Fruit fly (Drosophila melanogaster) whole organism, prepupa: ENCODE measurements around the gene CG1737.

ENCODE experiments used
- Blimp-1 ChIP-seq: fragments of 200-800 bp; sonication (Bioruptor generic); optimal IDR thresholded peaks from 3 replicates; lab custom pipeline; 2017; ENCODE audit warnings: missing biosample characterization, missing genetic modification characterization, mild to moderate bottlenecking, moderate library complexity, missing genetic modification reagents
- CG10631 ChIP-seq: fragments of 200-800 bp; sonication (Bioruptor generic); optimal IDR thresholded peaks from 2 replicates; lab custom pipeline; 2016; ENCODE audit warnings: missing biosample characterization, missing genetic modification characterization
- CG10669 ChIP-seq: fragments of 200-800 bp; sonication (Bioruptor generic); optimal IDR thresholded peaks from 3 replicates; lab custom pipeline; 2018; ENCODE audit warnings: missing biosample characterization, mild to moderate bottlenecking, missing genetic modification characterization, moderate library complexity
- CG11294 ChIP-seq: fragments of 200-800 bp; sonication (Bioruptor generic); IDR thresholded peaks from 2 replicates; pipeline ENCODE4 v1.3.6; 2022; ENCODE audit warnings: missing biosample characterization, missing genetic modification characterization
- CG11762 ChIP-seq: fragments of 200-800 bp; sonication (Bioruptor generic); optimal IDR thresholded peaks from 3 replicates; lab custom pipeline; 2016; ENCODE audit warnings: missing biosample characterization, missing genetic modification characterization; ENCODE audit not compliant: insufficient read depth
- CG11902 ChIP-seq: fragments of 200-800 bp; sonication (Bioruptor generic); optimal IDR thresholded peaks from 3 replicates; lab custom pipeline; 2016; ENCODE audit warnings: missing biosample characterization, missing genetic modification characterization
- CG1621 ChIP-seq: fragments of 200-800 bp; sonication (Bioruptor generic); optimal IDR thresholded peaks from 3 replicates; lab custom pipeline; 2018; ENCODE audit warnings: missing biosample characterization, mild to moderate bottlenecking, missing genetic modification characterization
- CG16779 ChIP-seq: fragments of 200-800 bp; sonication (Bioruptor generic); optimal IDR thresholded peaks from 3 replicates; lab custom pipeline; 2017; ENCODE audit warnings: missing biosample characterization, mild to moderate bottlenecking, missing genetic modification characterization
- CG3032 ChIP-seq: fragments of 200-800 bp; optimal IDR thresholded peaks from 2 replicates; lab custom pipeline; 2019; ENCODE audit warnings: missing biosample characterization, mild to moderate bottlenecking, missing genetic modification characterization, moderate library complexity
- CG31627 ChIP-seq: fragments of 200-800 bp; sonication (Bioruptor generic); optimal IDR thresholded peaks from 3 replicates; lab custom pipeline; 2016; ENCODE audit warnings: missing biosample characterization, missing genetic modification characterization
- CG32006 ChIP-seq: fragments of 200-800 bp; sonication (Bioruptor generic); optimal IDR thresholded peaks from 3 replicates; lab custom pipeline; 2017; ENCODE audit warnings: missing biosample characterization, mild to moderate bottlenecking, missing genetic modification characterization
- CG34406 ChIP-seq: fragments of 200-800 bp; sonication (Bioruptor generic); optimal IDR thresholded peaks from 3 replicates; lab custom pipeline; 2016; ENCODE audit warnings: missing biosample characterization, missing genetic modification characterization
- CG4318 ChIP-seq: fragments of 200-800 bp; sonication (Bioruptor generic); optimal IDR thresholded peaks from 3 replicates; lab custom pipeline; 2017; ENCODE audit warnings: missing biosample characterization, mild to moderate bottlenecking, missing genetic modification characterization
- CG6163 ChIP-seq: fragments of 200-800 bp; sonication (Bioruptor generic); IDR thresholded peaks from 3 replicates; pipeline ENCODE4 v1.3.6; 2022; ENCODE audit warnings: missing biosample characterization, missing genetic modification characterization
- CG6276 ChIP-seq: fragments of 200-800 bp; sonication (Bioruptor generic); optimal IDR thresholded peaks from 2 replicates; lab custom pipeline; 2017; ENCODE audit warnings: missing biosample characterization, mild to moderate bottlenecking, missing genetic modification characterization
- CG6792 ChIP-seq: fragments of 200-800 bp; sonication (Bioruptor generic); optimal IDR thresholded peaks from 3 replicates; lab custom pipeline; 2016; ENCODE audit warnings: missing biosample characterization, missing genetic modification characterization
- CG6808 ChIP-seq: fragments of 200-800 bp; sonication (Bioruptor generic); optimal IDR thresholded peaks from 3 replicates; lab custom pipeline; 2017; ENCODE audit warnings: missing biosample characterization, missing genetic modification characterization, mild to moderate bottlenecking, moderate library complexity, missing genetic modification reagents
- CG7368 ChIP-seq: fragments of 200-800 bp; sonication (Bioruptor generic); optimal IDR thresholded peaks from 3 replicates; lab custom pipeline; 2016; ENCODE audit warnings: missing biosample characterization, missing genetic modification characterization
- CG8119 ChIP-seq: fragments of 200-800 bp; sonication (Bioruptor generic); IDR thresholded peaks from 3 replicates; pipeline ENCODE4 v1.3.6; 2022; ENCODE audit warnings: missing biosample characterization, missing genetic modification characterization
- CG8319 ChIP-seq: fragments of 200-800 bp; sonication (Bioruptor generic); optimal IDR thresholded peaks from 3 replicates; lab custom pipeline; 2016; ENCODE audit warnings: missing biosample characterization, missing genetic modification characterization
- CG8632 ChIP-seq: fragments of 200-800 bp; sonication (Bioruptor generic); optimal IDR thresholded peaks from 3 replicates; lab custom pipeline; 2016; ENCODE audit warnings: missing biosample characterization, missing genetic modification characterization
- CG9139 ChIP-seq: fragments of 200-800 bp; sonication (Bioruptor generic); optimal IDR thresholded peaks from 3 replicates; lab custom pipeline; 2017; ENCODE audit warnings: missing biosample characterization, mild to moderate bottlenecking, missing genetic modification characterization
- Eip78C ChIP-seq: fragments of 200-800 bp; sonication (Bioruptor generic); peaks from one replicate; lab custom pipeline; 2016; ENCODE audit warnings: missing biosample characterization, missing genetic modification characterization
- Eip93F ChIP-seq: fragments of 200-800 bp; sonication (Bioruptor generic); optimal IDR thresholded peaks from 2 replicates; lab custom pipeline; 2016; ENCODE audit warnings: missing biosample characterization, mild to moderate bottlenecking, missing genetic modification characterization
- Ets21C ChIP-seq: fragments of 200-800 bp; sonication (Bioruptor generic); optimal IDR thresholded peaks from 3 replicates; lab custom pipeline; 2016; ENCODE audit warnings: missing biosample characterization, missing genetic modification characterization
- Hr38 ChIP-seq: sonication (Bioruptor generic); optimal IDR thresholded peaks from 2 replicates; lab custom pipeline; 2016; ENCODE audit warnings: missing biosample characterization, missing genetic modification characterization
- Hr39 ChIP-seq: fragments of 200-800 bp; sonication (Bioruptor generic); optimal IDR thresholded peaks from 2 replicates; lab custom pipeline; 2016; ENCODE audit warnings: missing biosample characterization, missing genetic modification characterization
- Hr4 ChIP-seq: fragments of 200-800 bp; sonication (Bioruptor generic); optimal IDR thresholded peaks from 3 replicates; lab custom pipeline; 2016; ENCODE audit warnings: missing biosample characterization, missing genetic modification characterization
- Met ChIP-seq: fragments of 200-800 bp; sonication (Bioruptor generic); optimal IDR thresholded peaks from 3 replicates; lab custom pipeline; 2016; ENCODE audit warnings: missing biosample characterization, missing genetic modification characterization
- OdsH ChIP-seq: fragments of 200-800 bp; sonication (Bioruptor generic); optimal IDR thresholded peaks from 3 replicates; lab custom pipeline; 2016; ENCODE audit warnings: missing biosample characterization, missing genetic modification characterization
- Smox ChIP-seq: fragments of 200-800 bp; sonication (Bioruptor generic); optimal IDR thresholded peaks from 3 replicates; lab custom pipeline; 2016; ENCODE audit warnings: missing biosample characterization, missing genetic modification characterization
- Sox102F ChIP-seq: fragments of 200-800 bp; sonication (Bioruptor generic); optimal IDR thresholded peaks from 2 replicates; lab custom pipeline; 2016; ENCODE audit warnings: missing biosample characterization, mild to moderate bottlenecking, missing genetic modification characterization
- Sox14 ChIP-seq: fragments of 200-800 bp; sonication (Bioruptor generic); optimal IDR thresholded peaks from 3 replicates; lab custom pipeline; 2016; ENCODE audit warnings: missing biosample characterization, missing genetic modification characterization
- Sox15 ChIP-seq: fragments of 200-800 bp; sonication (Bioruptor generic); optimal IDR thresholded peaks from 3 replicates; lab custom pipeline; 2016; ENCODE audit warnings: missing biosample characterization, missing genetic modification characterization
- achi ChIP-seq: fragments of 200-800 bp; sonication (Bioruptor generic); optimal IDR thresholded peaks from 3 replicates; lab custom pipeline; 2016; ENCODE audit warnings: missing biosample characterization, missing genetic modification characterization
- acj6 ChIP-seq: fragments of 200-800 bp; sonication (Bioruptor generic); optimal IDR thresholded peaks from 3 replicates; lab custom pipeline; 2016; ENCODE audit warnings: missing biosample characterization, missing genetic modification characterization
- cyc ChIP-seq: fragments of 200-800 bp; sonication (Bioruptor generic); optimal IDR thresholded peaks from 3 replicates; lab custom pipeline; 2016; ENCODE audit warnings: missing biosample characterization, missing genetic modification characterization
- dac ChIP-seq: fragments of 200-800 bp; sonication (Bioruptor generic); optimal IDR thresholded peaks from 2 replicates; lab custom pipeline; 2017; ENCODE audit warnings: missing biosample characterization, mild to moderate bottlenecking, missing genetic modification characterization
- dsx ChIP-seq: fragments of 200-800 bp; optimal IDR thresholded peaks from 3 replicates; lab custom pipeline; 2019; ENCODE audit warnings: missing biosample characterization, mild to moderate bottlenecking, missing genetic modification characterization, moderate library complexity; ENCODE audit not compliant: poor library complexity, severe bottlenecking
- eg ChIP-seq: fragments of 200-800 bp; sonication (Bioruptor generic); IDR thresholded peaks from 3 replicates; pipeline ENCODE4 v1.3.6; 2022; ENCODE audit warnings: missing biosample characterization, missing genetic modification characterization
- esn ChIP-seq: fragments of 200-800 bp; sonication (Bioruptor generic); optimal IDR thresholded peaks from 2 replicates; lab custom pipeline; 2016; ENCODE audit warnings: missing biosample characterization, mild to moderate bottlenecking, missing genetic modification characterization, moderate library complexity
- fd59A ChIP-seq: fragments of 200-800 bp; sonication (Bioruptor generic); optimal IDR thresholded peaks from 2 replicates; lab custom pipeline; 2017; ENCODE audit warnings: missing biosample characterization, mild to moderate bottlenecking, missing genetic modification characterization, missing genetic modification reagents
- fd85E ChIP-seq: fragments of 200-800 bp; sonication (Bioruptor generic); optimal IDR thresholded peaks from 3 replicates; lab custom pipeline; 2016; ENCODE audit warnings: missing biosample characterization, missing genetic modification characterization
- fkh ChIP-seq: fragments of 200-800 bp; sonication (Bioruptor generic); optimal IDR thresholded peaks from 3 replicates; lab custom pipeline; 2017; ENCODE audit warnings: missing biosample characterization, mild to moderate bottlenecking, missing genetic modification characterization, moderate library complexity
- lz ChIP-seq: fragments of 200-800 bp; sonication (Bioruptor generic); optimal IDR thresholded peaks from 3 replicates; lab custom pipeline; 2016; ENCODE audit warnings: missing biosample characterization, missing genetic modification characterization
- net ChIP-seq: fragments of 200-800 bp; sonication (Bioruptor generic); optimal IDR thresholded peaks from 3 replicates; lab custom pipeline; 2016; ENCODE audit warnings: missing biosample characterization, missing genetic modification characterization
- pdm3 ChIP-seq: fragments of 200-800 bp; sonication (Bioruptor generic); optimal IDR thresholded peaks from 3 replicates; lab custom pipeline; 2016; ENCODE audit warnings: missing biosample characterization, missing genetic modification characterization
- spab ChIP-seq: fragments of 200-800 bp; sonication (Bioruptor generic); optimal IDR thresholded peaks from 2 replicates; lab custom pipeline; 2017; ENCODE audit warnings: missing biosample characterization, mild to moderate bottlenecking, missing genetic modification characterization, missing genetic modification reagents
- ss ChIP-seq, 2 experiments: fragments of 200-800 bp; sonication (Bioruptor generic); optimal IDR thresholded peaks; 2 replicates in 1 of 2; 3 replicates in 1 of 2; lab custom pipeline; 2017 to 2018; ENCODE audit warnings: mild to moderate bottlenecking in 2 of 2, missing biosample characterization in 2 of 2, missing genetic modification characterization in 2 of 2, moderate library complexity in 1 of 2
- svp ChIP-seq: fragments of 200-800 bp; sonication (Bioruptor generic); peaks from one replicate; lab custom pipeline; 2016; ENCODE audit warnings: missing biosample characterization, missing genetic modification characterization
- topi ChIP-seq: fragments of 200-800 bp; sonication (Bioruptor generic); optimal IDR thresholded peaks from 3 replicates; lab custom pipeline; 2016; ENCODE audit warnings: missing biosample characterization, missing genetic modification characterization
- vri ChIP-seq: fragments of 200-800 bp; sonication (Bioruptor generic); optimal IDR thresholded peaks from 3 replicates; lab custom pipeline; 2016; ENCODE audit warnings: missing biosample characterization, mild to moderate bottlenecking, missing genetic modification characterization

Gene CG1737

DNA sequence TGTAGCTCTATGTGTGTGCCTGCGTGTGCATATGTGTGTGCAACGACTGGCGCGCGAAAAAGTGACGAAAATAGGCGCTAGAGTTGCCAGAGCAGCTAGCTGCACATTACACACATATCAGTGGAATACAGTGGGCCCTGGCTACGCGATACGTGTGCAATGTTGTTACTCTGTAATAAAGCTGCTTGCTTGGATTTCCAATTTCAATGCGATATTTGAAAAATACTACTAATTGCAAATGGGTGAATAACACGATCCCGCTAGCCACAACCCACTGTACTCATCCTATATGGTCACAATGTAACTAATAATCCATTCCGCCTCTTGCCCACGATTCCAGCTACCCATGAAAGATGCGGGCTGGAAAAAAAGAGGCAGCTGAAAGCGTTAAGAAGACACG lies 943 bp downstream of the CG1737 start:
- TF ChIP-seq CG16779 (peak; percentile 89), fd59A (GFP tag; lab: Kevin White, UChicago) (peak; percentile 90), net (peak; percentile 95), achi (GFP tag; lab: Kevin White, UChicago) (peak; percentile 93), CG10631 (GFP tag; lab: Kevin White, UChicago) (peak; percentile 94), spab (peak; percentile 90), CG6808 (GFP tag; lab: Kevin White, UChicago) (peak; percentile 90), fkh (no peak), cyc (GFP tag; lab: Kevin White, UChicago) (peak; percentile 96), CG9139 (GFP tag; lab: Kevin White, UChicago) (peak; percentile 77), CG34406 (peak; percentile 88), CG8119 (GFP tag; lab: Robert Waterston, UW) (peak; percentile 96), CG8319 (peak; percentile 89), eg (GFP tag; lab: Robert Waterston, UW) (peak; percentile 99), Met (GFP tag; lab: Kevin White, UChicago) (peak; percentile 93), CG8632 (GFP tag; lab: Kevin White, UChicago) (peak; percentile 90), CG4318 (peak; percentile 92), Sox15 (GFP tag; lab: Kevin White, UChicago) (peak; percentile 93), CG6163 (GFP tag; lab: Robert Waterston, UW) (peak; percentile 98), pdm3 (GFP tag; lab: Kevin White, UChicago) (peak; percentile 96), lz (GFP tag; lab: Kevin White, UChicago) (peak; percentile 95), CG6792 (peak; percentile 95), ss (GFP tag; optimal IDR thresholded peaks at IDR 0.05; lab: Kevin White, UChicago) (peak; percentile 83 to 93), Eip93F (GFP tag; lab: Kevin White, UChicago) (no peak), Sox102F (GFP tag; lab: Kevin White, UChicago) (peak; percentile 90), CG11902 (GFP tag; lab: Kevin White, UChicago) (peak; percentile 93), Hr38 (GFP tag; lab: Kevin White, UChicago) (peak; percentile 92), svp (peak; percentile 94), OdsH (peak; percentile 95), CG31627 (GFP tag; lab: Kevin White, UChicago) (peak; percentile 94), CG7368 (GFP tag; lab: Kevin White, UChicago) (peak; percentile 95), CG32006 (peak; percentile 96), CG11762 (GFP tag; lab: Kevin White, UChicago) (peak; percentile 93), dac (GFP tag; lab: Kevin White, UChicago) (peak; percentile 95), fd85E (GFP tag; lab: Kevin White, UChicago) (peak; percentile 86), Hr4 (peak; percentile 97), acj6 (GFP tag; lab: Kevin White, UChicago) (peak; percentile 95), CG3032 (tag; lab: Kevin White, UChicago) (peak; percentile 90), esn (GFP tag; lab: Kevin White, UChicago) (peak; percentile 91), Hr39 (GFP tag; lab: Kevin White, UChicago) (peak; percentile 96), CG11294 (GFP tag; lab: Robert Waterston, UW) (peak; percentile 96), Blimp-1 (GFP tag; lab: Kevin White, UChicago) (peak; percentile 70), topi (GFP tag; lab: Kevin White, UChicago) (peak; percentile 93), Sox14 (GFP tag; lab: Kevin White, UChicago) (peak; percentile 94), CG1621 (tag; lab: Kevin White, UChicago) (peak; percentile 95), CG6276 (GFP tag; lab: Kevin White, UChicago) (peak; percentile 96), vri (GFP tag; lab: Kevin White, UChicago) (peak; percentile 81), Ets21C (GFP tag; lab: Kevin White, UChicago) (peak; percentile 90), Smox (GFP tag; lab: Kevin White, UChicago) (peak; percentile 91), dsx (GFP tag; lab: Kevin White, UChicago) (peak; percentile 94), CG10669 (GFP tag; lab: Kevin White, UChicago) (peak; percentile 93), Eip78C (GFP tag; lab: Kevin White, UChicago) (peak; percentile 97)
